Worm (Caenorhabditis elegans) whole organism, L1 larva: Measurements from ENCODE around the gene F17C11.2.

Source experiments
- C34B4.2 ChIP-seq: sonication (generic microtip); optimal IDR thresholded peaks from 2 replicates; lab custom pipeline; 2017; ENCODE audit warnings: mild to moderate bottlenecking, missing genetic modification characterization, missing compliant biosample characterization
- aha-1 ChIP-seq: fragments of 150-350 bp; optimal IDR thresholded peaks from 2 replicates; lab custom pipeline; 2014; ENCODE audit warnings: missing biosample characterization, missing genetic modification characterization
- ama-1 ChIP-seq: fragments of 150-350 bp; optimal IDR thresholded peaks from 2 replicates; lab custom pipeline; 2014
- ceh-63 ChIP-seq: fragments of 200-800 bp; sonication (Bioruptor generic); optimal IDR thresholded peaks from 2 replicates; lab custom pipeline; 2018; ENCODE audit warnings: mild to moderate bottlenecking, missing genetic modification characterization, missing compliant biosample characterization
- ceh-82 ChIP-seq, 3 experiments: fragments of 150-350 bp in 1 of 3; sonication (generic microtip) in 2 of 3; optimal IDR thresholded peaks; 2 replicates each; lab custom pipeline; 2014 to 2017; ENCODE audit warnings: missing biosample characterization in 3 of 3, missing genetic modification characterization in 3 of 3
- ceh-90 ChIP-seq: sonication (generic microtip); optimal IDR thresholded peaks from 2 replicates; lab custom pipeline; 2016; ENCODE audit warnings: missing genetic modification characterization, missing compliant biosample characterization
- ces-1 ChIP-seq: fragments of 150-350 bp; optimal IDR thresholded peaks from 2 replicates; lab custom pipeline; 2014; ENCODE audit warnings: missing biosample characterization, missing genetic modification reagents, missing genetic modification characterization
- dpl-1 ChIP-seq, 3 experiments: fragments of 150-350 bp in 2 of 3; sonication (generic microtip) in 1 of 3; optimal IDR thresholded peaks; 2 replicates each; lab custom pipeline; 2014 to 2017; ENCODE audit warnings: missing biosample characterization in 3 of 3, missing genetic modification characterization in 3 of 3, missing genetic modification reagents in 3 of 3
- efl-1 ChIP-seq, 4 experiments: fragments of 150-350 bp; optimal IDR thresholded peaks in 3 of 4; peaks in 1 of 4; 1 replicate in 1 of 4; 2 replicates in 3 of 4; lab custom pipeline; 2014; ENCODE audit warnings: missing biosample characterization in 2 of 4, missing genetic modification characterization in 2 of 4, missing genetic modification reagents in 2 of 4
- efl-3 ChIP-seq: fragments of 200-800 bp; sonication (Bioruptor generic); optimal IDR thresholded peaks from 2 replicates; lab custom pipeline; 2018; ENCODE audit warnings: mild to moderate bottlenecking, missing genetic modification characterization, missing compliant biosample characterization
- egl-13 ChIP-seq: sonication (generic microtip); optimal IDR thresholded peaks from 2 replicates; lab custom pipeline; 2016; ENCODE audit warnings: missing genotype, missing genetic modification reagents, missing genetic modification characterization, missing compliant biosample characterization
- egl-27 ChIP-seq, 2 experiments: fragments of 150-350 bp in 1 of 2; sonication (generic microtip); optimal IDR thresholded peaks; 3 replicates each; lab custom pipeline; 2017 to 2018; ENCODE audit warnings: missing biosample characterization in 2 of 2, missing genetic modification characterization in 2 of 2, missing genetic modification reagents in 2 of 2
- elt-2 ChIP-seq: sonication (generic microtip); optimal IDR thresholded peaks from 2 replicates; lab custom pipeline; 2016; ENCODE audit warnings: missing genetic modification characterization, mild to moderate bottlenecking, inconsistent platforms, missing compliant biosample characterization, missing genetic modification reagents
- elt-3 ChIP-seq, 6 experiments: fragments of 150-350 bp in 1 of 6; sonication (generic microtip); optimal IDR thresholded peaks; 2 replicates each; lab custom pipeline; 2017 to 2018; ENCODE audit warnings: missing biosample characterization in 6 of 6, missing genetic modification characterization in 6 of 6, inconsistent platforms in 1 of 6
- ets-5 ChIP-seq: fragments of 200-800 bp; sonication (Bioruptor generic); IDR thresholded peaks from 2 replicates; pipeline ENCODE4 v1.3.6; 2022; ENCODE audit warnings: missing genetic modification characterization, missing compliant biosample characterization
- fkh-10 ChIP-seq: sonication (generic microtip); optimal IDR thresholded peaks from 2 replicates; lab custom pipeline; 2017; ENCODE audit warnings: missing biosample characterization, missing genetic modification reagents, missing genetic modification characterization
- fkh-4 ChIP-seq: sonication (generic microtip); optimal IDR thresholded peaks from 2 replicates; lab custom pipeline; 2016; ENCODE audit warnings: missing compliant biosample characterization, missing genetic modification characterization, borderline replicate concordance
- fos-1 ChIP-seq: fragments of 150-350 bp; optimal IDR thresholded peaks from 2 replicates; lab custom pipeline; 2014; ENCODE audit warnings: missing biosample characterization, missing genetic modification characterization
- grh-1 ChIP-seq: fragments of 200-800 bp; sonication (Bioruptor generic); IDR thresholded peaks from 2 replicates; pipeline ENCODE4 v1.3.6; 2022; ENCODE audit warnings: missing genetic modification reagents, missing genetic modification characterization, missing compliant biosample characterization
- hpl-2 ChIP-seq: fragments of 150-350 bp; optimal IDR thresholded peaks from 2 replicates; lab custom pipeline; 2014; ENCODE audit warnings: missing biosample characterization, missing genetic modification reagents, missing genetic modification characterization
- irx-1 ChIP-seq: sonication (generic microtip); optimal IDR thresholded peaks from 2 replicates; lab custom pipeline; 2016; ENCODE audit warnings: missing genetic modification characterization, missing compliant biosample characterization
- jun-1 ChIP-seq: fragments of 150-350 bp; optimal IDR thresholded peaks from 2 replicates; lab custom pipeline; 2014; ENCODE audit warnings: missing biosample characterization, missing genetic modification reagents, missing genetic modification characterization
- lin-13 ChIP-seq: fragments of 150-350 bp; optimal IDR thresholded peaks from 2 replicates; lab custom pipeline; 2014; ENCODE audit warnings: missing biosample characterization, missing genetic modification reagents, missing genetic modification characterization
- lin-14 ChIP-seq: fragments of 200-800 bp; sonication (Bioruptor generic); optimal IDR thresholded peaks from 2 replicates; lab custom pipeline; 2018; ENCODE audit warnings: mild to moderate bottlenecking, missing genetic modification characterization, moderate library complexity, missing compliant biosample characterization
- lin-15B ChIP-seq: fragments of 150-350 bp; sonication (generic microtip); optimal IDR thresholded peaks from 3 replicates; lab custom pipeline; 2014; ENCODE audit warnings: missing biosample characterization, missing genetic modification characterization
- lin-39 ChIP-seq: fragments of 150-350 bp; optimal IDR thresholded peaks from 2 replicates; lab custom pipeline; 2014; ENCODE audit warnings: missing biosample characterization, missing genetic modification reagents, missing genetic modification characterization
- mef-2 ChIP-seq: fragments of 150-350 bp; optimal IDR thresholded peaks from 2 replicates; lab custom pipeline; 2014; ENCODE audit warnings: missing biosample characterization, missing genetic modification characterization
- nhr-19 ChIP-seq: fragments of 200-800 bp; sonication (Bioruptor generic); conservative IDR thresholded peaks from 2 replicates; pipeline ENCODE4 v1.3.6; 2022; ENCODE audit warnings: missing genetic modification characterization, missing compliant biosample characterization
- nhr-237 ChIP-seq: fragments of 150-350 bp; optimal IDR thresholded peaks from 2 replicates; lab custom pipeline; 2014; ENCODE audit warnings: missing biosample characterization, missing genetic modification characterization
- nhr-71 ChIP-seq: sonication (generic microtip); optimal IDR thresholded peaks from 2 replicates; lab custom pipeline; 2016; ENCODE audit warnings: mild to moderate bottlenecking, missing genetic modification characterization, moderate library complexity, missing compliant biosample characterization
- nhr-76 ChIP-seq: sonication (generic microtip); optimal IDR thresholded peaks from 2 replicates; lab custom pipeline; 2017; ENCODE audit warnings: missing biosample characterization, missing genetic modification characterization
- nhr-77 ChIP-seq: fragments of 150-350 bp; optimal IDR thresholded peaks from 2 replicates; lab custom pipeline; 2014; ENCODE audit warnings: missing biosample characterization, missing genetic modification characterization
- nhr-85 ChIP-seq: sonication (generic microtip); peaks from one replicate; lab custom pipeline; 2016; ENCODE audit warnings: missing genetic modification characterization, inconsistent platforms, missing compliant biosample characterization
- pag-3 ChIP-seq: sonication (generic microtip); optimal IDR thresholded peaks from 2 replicates; lab custom pipeline; 2017; ENCODE audit warnings: missing genetic modification characterization, mild to moderate bottlenecking, missing compliant biosample characterization, antibody characterized with exemption, borderline replicate concordance; ENCODE audit not compliant: insufficient read depth
- pax-3 ChIP-seq: fragments of 200-800 bp; sonication (Bioruptor generic); optimal IDR thresholded peaks from 2 replicates; lab custom pipeline; 2018; ENCODE audit warnings: mild to moderate bottlenecking, missing genetic modification characterization, moderate library complexity, missing compliant biosample characterization
- pqm-1 ChIP-seq: sonication (generic microtip); optimal IDR thresholded peaks from 3 replicates; lab custom pipeline; 2017; ENCODE audit warnings: missing biosample characterization, missing genetic modification characterization
- skn-1 ChIP-seq: fragments of 150-350 bp; optimal IDR thresholded peaks from 2 replicates; lab custom pipeline; 2014; ENCODE audit warnings: missing biosample characterization, missing genetic modification characterization
- snu-23 ChIP-seq: sonication (generic microtip); optimal IDR thresholded peaks from 2 replicates; lab custom pipeline; 2016; ENCODE audit warnings: missing genetic modification characterization, missing compliant biosample characterization
- sox-4 ChIP-seq: sonication (generic microtip); optimal IDR thresholded peaks from 2 replicates; lab custom pipeline; 2016; ENCODE audit warnings: missing genetic modification characterization, missing compliant biosample characterization
- sptf-1 ChIP-seq: fragments of 150-350 bp; optimal IDR thresholded peaks from 2 replicates; lab custom pipeline; 2014; ENCODE audit warnings: missing biosample characterization, missing genetic modification characterization
- swsn-7 ChIP-seq: sonication (generic microtip); optimal IDR thresholded peaks from 2 replicates; lab custom pipeline; 2016; ENCODE audit warnings: missing genetic modification characterization, missing compliant biosample characterization
- tlp-1 ChIP-seq: fragments of 150-350 bp; optimal IDR thresholded peaks from 2 replicates; lab custom pipeline; 2014; ENCODE audit warnings: missing biosample characterization, missing genetic modification characterization
- unc-130 ChIP-seq: fragments of 150-350 bp; optimal IDR thresholded peaks from 2 replicates; lab custom pipeline; 2017; ENCODE audit warnings: missing biosample characterization, missing genetic modification characterization, inconsistent platforms
- unc-62 ChIP-seq: fragments of 150-350 bp; optimal IDR thresholded peaks from 2 replicates; lab custom pipeline; 2014; ENCODE audit warnings: missing biosample characterization, missing genetic modification reagents, missing genetic modification characterization
- unc-86 ChIP-seq: sonication (generic microtip); optimal IDR thresholded peaks from 2 replicates; lab custom pipeline; 2016; ENCODE audit warnings: missing genetic modification characterization, missing compliant biosample characterization
- unc-98 ChIP-seq: fragments of 200-800 bp; sonication (Bioruptor generic); IDR thresholded peaks from 2 replicates; pipeline ENCODE4 v1.3.6; 2022; ENCODE audit warnings: missing genetic modification characterization, missing compliant biosample characterization
- ztf-4 ChIP-seq: fragments of 150-350 bp; optimal IDR thresholded peaks from 2 replicates; lab custom pipeline; 2014; ENCODE audit warnings: missing biosample characterization, missing genetic modification characterization

F17C11.2 gene

ce11 chrV:10940571-10940991 is 7.4 kb upstream of the F17C11.2 start (continued):
- TF ChIP-seq egl-27 (tag; optimal IDR thresholded peaks at IDR 0.05; lab: Kevin White, UChicago) = no peak
- no peak for TF ChIP-seq tlp-1 (tag; lab: Kevin White, UChicago)
- TF ChIP-seq swsn-7 (tag; lab: Kevin White, UChicago) = peak; percentile 41
- no peak for TF ChIP-seq lin-39 (tag; lab: Kevin White, UChicago)
- peak; percentile 62 for TF ChIP-seq fos-1 (tag; lab: Kevin White, UChicago)
- no peak for TF ChIP-seq ceh-63 (GFP tag; lab: Kevin White, UChicago)
- TF ChIP-seq irx-1 (tag; lab: Kevin White, UChicago) = no peak
- TF ChIP-seq ets-5 (GFP tag; lab: Robert Waterston, UW) = no peak
- TF ChIP-seq efl-3 (GFP tag; lab: Kevin White, UChicago) = no peak
- no peak for TF ChIP-seq grh-1 (GFP tag; lab: Robert Waterston, UW)
- no peak for TF ChIP-seq ces-1 (GFP tag; lab: Kevin White, UChicago)
- peak; percentile 16 for TF ChIP-seq pqm-1 (tag; lab: Kevin White, UChicago)
- TF ChIP-seq ceh-82 (tag; optimal IDR thresholded peaks at IDR 0.05; lab: Kevin White, UChicago) = peak in 2 of 3 experiments; percentile 13 to 58
- TF ChIP-seq ama-1 (lab: Kevin White, UChicago) = peak; percentile 23
- no peak for TF ChIP-seq nhr-237 (tag; lab: Kevin White, UChicago)
- peak; percentile 62 for TF ChIP-seq jun-1 (tag; lab: Kevin White, UChicago)
- no peak for TF ChIP-seq C34B4.2 (tag; lab: Kevin White, UChicago)
- no peak for TF ChIP-seq sptf-1 (tag; lab: Kevin White, UChicago)
- TF ChIP-seq lin-14 = peak; percentile 85
- no peak for TF ChIP-seq unc-98
- no peak for TF ChIP-seq lin-15B
- no peak for TF ChIP-seq nhr-76 (tag; lab: Kevin White, UChicago)
- TF ChIP-seq nhr-77 (tag; lab: Kevin White, UChicago) = peak; percentile 79
- peak; percentile 16 for TF ChIP-seq ztf-4 (tag; lab: Kevin White, UChicago)
- no peak for TF ChIP-seq sox-4 (tag; lab: Kevin White, UChicago)
- no peak for TF ChIP-seq unc-62 (GFP tag; lab: Kevin White, UChicago)
- no peak for TF ChIP-seq unc-130 (tag; lab: Kevin White, UChicago)
- peak; percentile 38 to 67 for TF ChIP-seq efl-1 (optimal IDR thresholded peaks at IDR 0.05; lab: Kevin White, UChicago)
- no peak for TF ChIP-seq efl-1 (GFP tag; optimal IDR thresholded peaks at IDR 0.05 in 1 of 2; lab: Kevin White, UChicago)
- no peak for TF ChIP-seq pag-3
- TF ChIP-seq aha-1 (tag; lab: Kevin White, UChicago) = no peak
- TF ChIP-seq nhr-71 (tag; lab: Kevin White, UChicago) = peak; percentile 83
- TF ChIP-seq pax-3 = no peak
- peak; percentile 87 for TF ChIP-seq nhr-85 (tag; lab: Kevin White, UChicago)
- TF ChIP-seq mef-2 (tag; lab: Kevin White, UChicago) = no peak
- TF ChIP-seq ceh-90 (tag; lab: Kevin White, UChicago) = peak; percentile 14
- TF ChIP-seq egl-13 (tag; lab: Kevin White, UChicago) = no peak
- TF ChIP-seq hpl-2 = peak; percentile 64
- TF ChIP-seq fkh-10 (GFP tag; lab: Kevin White, UChicago) = peak; percentile 18
- TF ChIP-seq nhr-19 = peak; percentile 66
- no peak for TF ChIP-seq fkh-4
- TF ChIP-seq unc-86 (tag; lab: Kevin White, UChicago) = no peak
- TF ChIP-seq skn-1 (tag; lab: Kevin White, UChicago) = peak; percentile 66
- TF ChIP-seq lin-13 = no peak
- peak; percentile 4 to 32 (median 30) for TF ChIP-seq dpl-1 (GFP tag; optimal IDR thresholded peaks at IDR 0.05; lab: Kevin White, UChicago)
- peak; percentile 95 for TF ChIP-seq elt-2
- TF ChIP-seq elt-3 (tag; optimal IDR thresholded peaks at IDR 0.05; lab: Kevin White, UChicago) = peak in 3 of 6 experiments; percentile 19 to 83 (median 61)
- peak; percentile 78 for TF ChIP-seq snu-23 (GFP tag; lab: Kevin White, UChicago)
- TF ChIP-seq, all 84 proteins: peak for 37
